Worm (Caenorhabditis elegans): Measurements from ENCODE around the gene fbxa-71.
A peak's percentile ranks its signal among the peaks of the same experiment; 100 is the strongest.

The fbxa-71 gene

ce11 chrIII:2291139-2291538 lies 35.5 kb downstream of the fbxa-71 start, which contains the start of gene fbxa-219 (continued):
- TF ChIP-seq mep-1 (tag; optimal IDR thresholded peaks at IDR 0.05), result no peak
- no peak for TF ChIP-seq zip-11 (GFP tag; IDR thresholded peaks at IDR 0.05)
- TF ChIP-seq pqm-1 (tag; optimal IDR thresholded peaks at IDR 0.05), result peak; percentile 78
- TF ChIP-seq zfp-2 (tag; optimal IDR thresholded peaks at IDR 0.05), result no peak
- no peak for TF ChIP-seq ceh-32 (tag; optimal IDR thresholded peaks at IDR 0.05; ENCODE audit: poor library complexity)
- TF ChIP-seq ctbp-1 (GFP tag; IDR thresholded peaks at IDR 0.05), result no peak
- TF ChIP-seq mxl-3 (GFP tag; optimal IDR thresholded peaks at IDR 0.05), result no peak
- TF ChIP-seq lin-39 (tag; optimal IDR thresholded peaks at IDR 0.05), result no peak
- TF ChIP-seq unc-62 (GFP tag; optimal IDR thresholded peaks at IDR 0.05 in 1 of 2), result no peak
- no peak for TF ChIP-seq unc-62 (tag; optimal IDR thresholded peaks at IDR 0.05)
- TF ChIP-seq ceh-62 (tag; optimal IDR thresholded peaks at IDR 0.05), result no peak
- no peak for TF ChIP-seq cey-2 (tag; optimal IDR thresholded peaks at IDR 0.05; ENCODE audit: borderline replicate concordance, insufficient read depth)
- no peak for TF ChIP-seq hlh-11 (tag; optimal IDR thresholded peaks at IDR 0.05)
- TF ChIP-seq lin-13 (GFP tag; optimal IDR thresholded peaks at IDR 0.05), result no peak
- TF ChIP-seq madf-5 (GFP tag; IDR thresholded peaks at IDR 0.05), result no peak
- TF ChIP-seq mxl-2 (GFP tag; conservative IDR thresholded peaks at IDR 0.05), result no peak
- TF ChIP-seq F49E8.2 (tag; optimal IDR thresholded peaks at IDR 0.05; ENCODE audit: borderline replicate concordance), result no peak
- no peak for TF ChIP-seq dpl-1 (GFP tag; optimal IDR thresholded peaks at IDR 0.05)

ce11 chrIII:2294736-2295135 lies 39.1 kb downstream of the fbxa-71 start:
- TF ChIP-seq hlh-30 (tag; optimal IDR thresholded peaks at IDR 0.05; ENCODE audit: insufficient read depth) (peak; percentile 4), nhr-25 (tag; optimal IDR thresholded peaks at IDR 0.05; ENCODE audit: borderline replicate concordance, insufficient read depth) (no peak), spr-1 (tag; optimal IDR thresholded peaks at IDR 0.05) (no peak), pqm-1 (tag; optimal IDR thresholded peaks at IDR 0.05) (peak; percentile 35), F26F4.8 (GFP tag; conservative IDR thresholded peaks at IDR 0.05) (no peak), daf-16 (GFP tag; optimal IDR thresholded peaks at IDR 0.05) (no peak), daf-16 (tag; optimal IDR thresholded peaks at IDR 0.05) (peak; percentile 94), duxl-1 (tag; optimal IDR thresholded peaks at IDR 0.05; ENCODE audit: poor library complexity) (peak; percentile 41), ztf-7 (tag; optimal IDR thresholded peaks at IDR 0.05) (no peak), dmd-6 (GFP tag; IDR thresholded peaks at IDR 0.05) (peak; percentile 29), pha-4 (GFP tag; IDR thresholded peaks at IDR 0.05) (no peak), pha-4 (tag; optimal IDR thresholded peaks at IDR 0.05) (peak; percentile 79), nhr-28 (tag; optimal IDR thresholded peaks at IDR 0.05) (peak; percentile 71), snpc-1.2 (GFP tag; IDR thresholded peaks at IDR 0.05) (no peak), dve-1 (tag; optimal IDR thresholded peaks at IDR 0.05; ENCODE audit: insufficient read depth) (peak; percentile 44), madf-9 (GFP tag; conservative IDR thresholded peaks at IDR 0.05) (no peak), hlh-11 (tag; optimal IDR thresholded peaks at IDR 0.05) (peak; percentile 30), spr-3 (GFP tag; optimal IDR thresholded peaks at IDR 0.05) (no peak)

- no peak for TF ChIP-seq zip-11 (GFP tag; IDR thresholded peaks at IDR 0.05)
- TF ChIP-seq lin-38 (GFP tag; IDR thresholded peaks at IDR 0.05), result peak; percentile 47
- no peak for TF ChIP-seq madf-5 (GFP tag; IDR thresholded peaks at IDR 0.05)
- no peak for TF ChIP-seq mes-2 (tag; optimal IDR thresholded peaks at IDR 0.05; ENCODE audit: poor library complexity, severe bottlenecking)
- no peak for TF ChIP-seq spr-1 (tag; optimal IDR thresholded peaks at IDR 0.05)
- TF ChIP-seq spr-3 (GFP tag; optimal IDR thresholded peaks at IDR 0.05), result no peak
These were observed 48.5 kb downstream of the fbxa-71 start for ce11 chrIII:2304149-2304548.

- TF ChIP-seq Y75B8A.6 (GFP tag; IDR thresholded peaks at IDR 0.05), result no peak
- TF ChIP-seq rbr-2 (tag; optimal IDR thresholded peaks at IDR 0.05), result peak; percentile 4
- no peak for TF ChIP-seq nhr-48 (tag; optimal IDR thresholded peaks at IDR 0.05)
- TF ChIP-seq mxl-3 (GFP tag; optimal IDR thresholded peaks at IDR 0.05), result peak; percentile 20
- TF ChIP-seq ces-1 (GFP tag; optimal IDR thresholded peaks at IDR 0.05), result no peak
- no peak for TF ChIP-seq Y48G9A.11 (GFP tag; IDR thresholded peaks at IDR 0.05)
- no peak for TF ChIP-seq nhr-77 (tag; optimal IDR thresholded peaks at IDR 0.05)
- peak; percentile 14; the same call in 1 of the 2 replicates for TF ChIP-seq hmg-1.1 (GFP tag; IDR thresholded peaks at IDR 0.05)
- TF ChIP-seq R02D3.7 (tag; optimal IDR thresholded peaks at IDR 0.05), result no peak
- no peak for TF ChIP-seq zfp-3 (GFP tag; conservative IDR thresholded peaks at IDR 0.05)
- TF ChIP-seq mes-2 (tag; optimal IDR thresholded peaks at IDR 0.05; ENCODE audit: poor library complexity, severe bottlenecking), result peak; percentile 34
- no peak for TF ChIP-seq tra-1 (GFP tag; IDR thresholded peaks at IDR 0.05)
- TF ChIP-seq set-16 (GFP tag; IDR thresholded peaks at IDR 0.05), result 0 out of 2 replicates have a peak, but pooled peaks have one; percentile 25
These were observed 49.2 kb downstream of the fbxa-71 start, which contains the start of gene Y54F10BM.9 for ce11 chrIII:2304867-2305266. Gene Y54F10BM.9, minus strand, starts transcription at chrIII:2304927.

Data from whole organism, L4 larva.